Worm (Caenorhabditis elegans) whole organism, L1 larva: ENCODE measurements around the gene K11E4.1.

Experiments used
- C04F5.9 ChIP-seq: sonication (generic microtip); optimal IDR thresholded peaks from 2 replicates; lab custom pipeline; 2016; ENCODE audit warnings: missing genetic modification characterization, missing compliant biosample characterization
- F16B12.6 ChIP-seq: fragments of 150-350 bp; optimal IDR thresholded peaks from 2 replicates; lab custom pipeline; 2014; ENCODE audit warnings: missing biosample characterization, missing genetic modification characterization
- Y116A8C.19 ChIP-seq: sonication (generic microtip); optimal IDR thresholded peaks from 2 replicates; lab custom pipeline; 2016; ENCODE audit warnings: missing compliant biosample characterization, missing genetic modification characterization, borderline replicate concordance
- alr-1 ChIP-seq: fragments of 200-800 bp; sonication (Bioruptor generic); optimal IDR thresholded peaks from 2 replicates; lab custom pipeline; 2018; ENCODE audit warnings: borderline replicate concordance, mild to moderate bottlenecking, missing genetic modification characterization, missing compliant biosample characterization
- aly-2 ChIP-seq: fragments of 150-350 bp; optimal IDR thresholded peaks from 2 replicates; lab custom pipeline; 2014; ENCODE audit warnings: missing biosample characterization, missing genetic modification characterization
- ama-1 ChIP-seq: fragments of 150-350 bp; optimal IDR thresholded peaks from 2 replicates; lab custom pipeline; 2014
- blmp-1 ChIP-seq: fragments of 150-350 bp; optimal IDR thresholded peaks from 2 replicates; lab custom pipeline; 2014; ENCODE audit warnings: missing biosample characterization, missing genetic modification characterization
- ceh-8 ChIP-seq: fragments of 200-800 bp; sonication (Bioruptor generic); optimal IDR thresholded peaks from 2 replicates; lab custom pipeline; 2018; ENCODE audit warnings: mild to moderate bottlenecking, missing genetic modification characterization, moderate library complexity, missing compliant biosample characterization
- ceh-90 ChIP-seq: sonication (generic microtip); optimal IDR thresholded peaks from 2 replicates; lab custom pipeline; 2016; ENCODE audit warnings: missing genetic modification characterization, missing compliant biosample characterization
- dpl-1 ChIP-seq, 3 experiments: fragments of 150-350 bp in 2 of 3; sonication (generic microtip) in 1 of 3; optimal IDR thresholded peaks; 2 replicates each; lab custom pipeline; 2014 to 2017; ENCODE audit warnings: missing biosample characterization in 3 of 3, missing genetic modification characterization in 3 of 3, missing genetic modification reagents in 3 of 3
- dsc-1 ChIP-seq: sonication (generic microtip); optimal IDR thresholded peaks from 2 replicates; lab custom pipeline; 2016; ENCODE audit warnings: mild to moderate bottlenecking, missing genetic modification characterization, missing compliant biosample characterization
- efl-1 ChIP-seq, 4 experiments: fragments of 150-350 bp; optimal IDR thresholded peaks in 3 of 4; peaks in 1 of 4; 1 replicate in 1 of 4; 2 replicates in 3 of 4; lab custom pipeline; 2014; ENCODE audit warnings: missing biosample characterization in 2 of 4, missing genetic modification characterization in 2 of 4, missing genetic modification reagents in 2 of 4
- efl-3 ChIP-seq: fragments of 200-800 bp; sonication (Bioruptor generic); optimal IDR thresholded peaks from 2 replicates; lab custom pipeline; 2018; ENCODE audit warnings: mild to moderate bottlenecking, missing genetic modification characterization, missing compliant biosample characterization
- egl-27 ChIP-seq, 2 experiments: fragments of 150-350 bp in 1 of 2; sonication (generic microtip); optimal IDR thresholded peaks; 3 replicates each; lab custom pipeline; 2017 to 2018; ENCODE audit warnings: missing biosample characterization in 2 of 2, missing genetic modification characterization in 2 of 2, missing genetic modification reagents in 2 of 2
- elt-2 ChIP-seq: sonication (generic microtip); optimal IDR thresholded peaks from 2 replicates; lab custom pipeline; 2016; ENCODE audit warnings: missing genetic modification characterization, mild to moderate bottlenecking, inconsistent platforms, missing compliant biosample characterization, missing genetic modification reagents
- elt-3 ChIP-seq, 6 experiments: fragments of 150-350 bp in 1 of 6; sonication (generic microtip); optimal IDR thresholded peaks; 2 replicates each; lab custom pipeline; 2017 to 2018; ENCODE audit warnings: missing biosample characterization in 6 of 6, missing genetic modification characterization in 6 of 6, inconsistent platforms in 1 of 6
- ets-5 ChIP-seq: fragments of 200-800 bp; sonication (Bioruptor generic); IDR thresholded peaks from 2 replicates; pipeline ENCODE4 v1.3.6; 2022; ENCODE audit warnings: missing genetic modification characterization, missing compliant biosample characterization
- fos-1 ChIP-seq: fragments of 150-350 bp; optimal IDR thresholded peaks from 2 replicates; lab custom pipeline; 2014; ENCODE audit warnings: missing biosample characterization, missing genetic modification characterization
- hlh-4 ChIP-seq: sonication (generic microtip); optimal IDR thresholded peaks from 2 replicates; lab custom pipeline; 2016; ENCODE audit warnings: mild to moderate bottlenecking, missing genetic modification characterization, missing compliant biosample characterization
- irx-1 ChIP-seq: sonication (generic microtip); optimal IDR thresholded peaks from 2 replicates; lab custom pipeline; 2016; ENCODE audit warnings: missing genetic modification characterization, missing compliant biosample characterization
- lin-14 ChIP-seq: fragments of 200-800 bp; sonication (Bioruptor generic); optimal IDR thresholded peaks from 2 replicates; lab custom pipeline; 2018; ENCODE audit warnings: mild to moderate bottlenecking, missing genetic modification characterization, moderate library complexity, missing compliant biosample characterization
- lin-35 ChIP-seq, 2 experiments: fragments of 150-350 bp; optimal IDR thresholded peaks; 2 replicates each; lab custom pipeline; 2014; ENCODE audit warnings: missing biosample characterization in 2 of 2, missing genetic modification characterization in 2 of 2, missing genetic modification reagents in 2 of 2
- lir-3 ChIP-seq: sonication (generic microtip); optimal IDR thresholded peaks from 2 replicates; lab custom pipeline; 2016; ENCODE audit warnings: mild to moderate bottlenecking, missing genetic modification characterization, moderate library complexity, missing compliant biosample characterization; ENCODE audit not compliant: poor library complexity
- lsy-2 ChIP-seq, 2 experiments: fragments of 150-350 bp; optimal IDR thresholded peaks; 2 replicates each; lab custom pipeline; 2014; ENCODE audit warnings: missing biosample characterization in 2 of 2, missing genetic modification characterization in 2 of 2
- mdl-1 ChIP-seq, 2 experiments: fragments of 150-350 bp; optimal IDR thresholded peaks; 2 replicates each; lab custom pipeline; 2014 to 2017; ENCODE audit warnings: missing biosample characterization in 2 of 2, missing genetic modification characterization in 2 of 2, inconsistent platforms in 1 of 2
- mep-1 ChIP-seq: fragments of 150-350 bp; optimal IDR thresholded peaks from 2 replicates; lab custom pipeline; 2014; ENCODE audit warnings: missing biosample characterization, missing genetic modification characterization
- nhr-11 ChIP-seq: fragments of 150-350 bp; optimal IDR thresholded peaks from 2 replicates; lab custom pipeline; 2014; ENCODE audit warnings: missing biosample characterization, missing genetic modification characterization
- nhr-20 ChIP-seq: sonication (generic microtip); optimal IDR thresholded peaks from 2 replicates; lab custom pipeline; 2016; ENCODE audit warnings: mild to moderate bottlenecking, missing genetic modification characterization, missing compliant biosample characterization
- nhr-47 ChIP-seq: sonication (generic microtip); optimal IDR thresholded peaks from 2 replicates; lab custom pipeline; 2016; ENCODE audit warnings: mild to moderate bottlenecking, missing genetic modification characterization, moderate library complexity, missing compliant biosample characterization
- nhr-71 ChIP-seq: sonication (generic microtip); optimal IDR thresholded peaks from 2 replicates; lab custom pipeline; 2016; ENCODE audit warnings: mild to moderate bottlenecking, missing genetic modification characterization, moderate library complexity, missing compliant biosample characterization
- nhr-84 ChIP-seq: sonication (generic microtip); optimal IDR thresholded peaks from 2 replicates; lab custom pipeline; 2017; ENCODE audit warnings: missing biosample characterization, missing genetic modification characterization
- nhr-85 ChIP-seq: sonication (generic microtip); peaks from one replicate; lab custom pipeline; 2016; ENCODE audit warnings: missing genetic modification characterization, inconsistent platforms, missing compliant biosample characterization
- nhr-90 ChIP-seq: sonication (generic microtip); optimal IDR thresholded peaks from 2 replicates; lab custom pipeline; 2016; ENCODE audit warnings: mild to moderate bottlenecking, missing genetic modification characterization, missing compliant biosample characterization; ENCODE audit not compliant: poor library complexity
- pag-3 ChIP-seq: sonication (generic microtip); optimal IDR thresholded peaks from 2 replicates; lab custom pipeline; 2017; ENCODE audit warnings: missing genetic modification characterization, mild to moderate bottlenecking, missing compliant biosample characterization, antibody characterized with exemption, borderline replicate concordance; ENCODE audit not compliant: insufficient read depth
- pqm-1 ChIP-seq: sonication (generic microtip); optimal IDR thresholded peaks from 3 replicates; lab custom pipeline; 2017; ENCODE audit warnings: missing biosample characterization, missing genetic modification characterization
- rnt-1 ChIP-seq: sonication (generic microtip); optimal IDR thresholded peaks from 2 replicates; lab custom pipeline; 2016; ENCODE audit warnings: mild to moderate bottlenecking, missing genetic modification characterization, moderate library complexity, missing compliant biosample characterization
- snu-23 ChIP-seq: sonication (generic microtip); optimal IDR thresholded peaks from 2 replicates; lab custom pipeline; 2016; ENCODE audit warnings: missing genetic modification characterization, missing compliant biosample characterization
- tlp-1 ChIP-seq: fragments of 150-350 bp; optimal IDR thresholded peaks from 2 replicates; lab custom pipeline; 2014; ENCODE audit warnings: missing biosample characterization, missing genetic modification characterization
- unc-30 ChIP-seq: sonication (generic microtip); optimal IDR thresholded peaks from 2 replicates; lab custom pipeline; 2017; ENCODE audit warnings: missing biosample characterization, missing genetic modification characterization
- unc-62 ChIP-seq: fragments of 150-350 bp; optimal IDR thresholded peaks from 2 replicates; lab custom pipeline; 2014; ENCODE audit warnings: missing biosample characterization, missing genetic modification reagents, missing genetic modification characterization
- xbp-1 ChIP-seq: sonication (generic microtip); optimal IDR thresholded peaks from 2 replicates; lab custom pipeline; 2016; ENCODE audit warnings: missing genetic modification characterization, missing compliant biosample characterization
- zag-1 ChIP-seq: fragments of 150-350 bp; optimal IDR thresholded peaks from 2 replicates; lab custom pipeline; 2014; ENCODE audit warnings: missing biosample characterization, missing genetic modification characterization
- zip-4 ChIP-seq: fragments of 200-800 bp; sonication (Bioruptor generic); optimal IDR thresholded peaks from 2 replicates; lab custom pipeline; 2018; ENCODE audit warnings: mild to moderate bottlenecking, missing genetic modification characterization, moderate library complexity, missing compliant biosample characterization
- ztf-11 ChIP-seq, 2 experiments: sonication (generic microtip); optimal IDR thresholded peaks; 2 replicates each; lab custom pipeline; 2016 to 2017; ENCODE audit warnings: missing genetic modification characterization in 2 of 2, missing biosample characterization in 1 of 2, missing compliant biosample characterization in 1 of 2

K11E4.1 gene

DNA sequence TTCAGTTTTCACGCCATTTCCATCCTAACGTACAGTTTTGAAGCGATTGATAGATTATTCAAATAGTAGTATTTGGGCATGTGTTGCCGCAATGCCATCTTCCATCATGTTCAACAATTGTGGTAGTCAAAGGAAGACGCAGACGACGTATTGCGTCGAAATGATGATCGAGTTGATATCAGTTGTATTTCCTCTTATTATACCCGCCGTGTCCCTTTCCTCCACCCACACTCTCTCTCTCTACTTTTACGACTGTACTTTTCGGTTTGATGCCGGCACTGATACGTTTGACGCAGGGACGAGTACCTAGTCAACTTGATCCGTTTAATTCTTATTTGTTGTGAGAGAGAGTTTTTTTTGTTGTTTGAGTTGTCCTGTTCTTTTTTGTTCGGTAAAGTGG, 41.3 kb upstream of the K11E4.1 start:
- TF ChIP-seq elt-2 (tag; lab: Kevin White, UChicago) (peak; percentile 24), ztf-11 (tag; optimal IDR thresholded peaks at IDR 0.05; lab: Kevin White, UChicago) (no peak), egl-27 (tag; optimal IDR thresholded peaks at IDR 0.05; lab: Kevin White, UChicago) (no peak), nhr-47 (no peak), ets-5 (GFP tag; lab: Robert Waterston, UW) (no peak), ceh-90 (tag; lab: Kevin White, UChicago) (no peak), nhr-11 (tag; lab: Kevin White, UChicago) (no peak), zip-4 (no peak), hlh-4 (tag; lab: Kevin White, UChicago) (no peak), lin-35 (GFP tag; optimal IDR thresholded peaks at IDR 0.05; lab: Kevin White, UChicago) (peak in 1 of 2 experiments; percentile 38), ceh-8 (no peak), dsc-1 (tag; lab: Kevin White, UChicago) (no peak), fos-1 (no peak), dpl-1 (GFP tag; optimal IDR thresholded peaks at IDR 0.05; lab: Kevin White, UChicago) (no peak), rnt-1 (no peak), lsy-2 (tag; optimal IDR thresholded peaks at IDR 0.05; lab: Kevin White, UChicago) (peak in 1 of 2 experiments; percentile 27), nhr-20 (tag; lab: Kevin White, UChicago) (peak; percentile 15), Y116A8C.19 (tag; lab: Kevin White, UChicago) (no peak), lin-14 (GFP tag; lab: Kevin White, UChicago) (peak; percentile 65), mep-1 (tag; lab: Kevin White, UChicago) (no peak), efl-3 (GFP tag; lab: Kevin White, UChicago) (no peak), elt-3 (tag; optimal IDR thresholded peaks at IDR 0.05; lab: Kevin White, UChicago) (peak in 2 of 6 experiments; percentile 4 to 63), alr-1 (no peak), efl-1 (optimal IDR thresholded peaks at IDR 0.05; lab: Kevin White, UChicago) (no peak), efl-1 (GFP tag; optimal IDR thresholded peaks at IDR 0.05 in 1 of 2; lab: Kevin White, UChicago) (peak in 1 of 2 experiments; percentile 26), C04F5.9 (tag; lab: Kevin White, UChicago) (no peak), aly-2 (tag; lab: Kevin White, UChicago) (no peak), pag-3 (tag; lab: Kevin White, UChicago) (peak; percentile 63), tlp-1 (tag; lab: Kevin White, UChicago) (no peak), zag-1 (no peak), unc-30 (tag; lab: Kevin White, UChicago) (no peak), nhr-71 (peak; percentile 13), ama-1 (no peak), blmp-1 (tag; lab: Kevin White, UChicago) (peak; percentile 75), snu-23 (GFP tag; lab: Kevin White, UChicago) (peak; percentile 55), F16B12.6 (tag; lab: Kevin White, UChicago) (no peak), nhr-90 (tag; lab: Kevin White, UChicago) (peak; percentile 26), nhr-84 (tag; lab: Kevin White, UChicago) (no peak), unc-62 (no peak), lir-3 (tag; lab: Kevin White, UChicago) (no peak), irx-1 (tag; lab: Kevin White, UChicago) (no peak), nhr-85 (peak; percentile 69), mdl-1 (tag; optimal IDR thresholded peaks at IDR 0.05; lab: Kevin White, UChicago) (no peak), pqm-1 (tag; lab: Kevin White, UChicago) (no peak), xbp-1 (tag; lab: Kevin White, UChicago) (no peak)
